Worm (Caenorhabditis elegans) whole organism, L1 larva: ENCODE measurements around the gene grl-10.

Experiments used
- C04F5.9 ChIP-seq: sonication (generic microtip); optimal IDR thresholded peaks from 2 replicates; lab custom pipeline; 2016; ENCODE audit warnings: missing genetic modification characterization, missing compliant biosample characterization
- F16B12.6 ChIP-seq: fragments of 150-350 bp; optimal IDR thresholded peaks from 2 replicates; lab custom pipeline; 2014; ENCODE audit warnings: missing biosample characterization, missing genetic modification characterization
- aha-1 ChIP-seq: fragments of 150-350 bp; optimal IDR thresholded peaks from 2 replicates; lab custom pipeline; 2014; ENCODE audit warnings: missing biosample characterization, missing genetic modification characterization
- blmp-1 ChIP-seq: fragments of 150-350 bp; optimal IDR thresholded peaks from 2 replicates; lab custom pipeline; 2014; ENCODE audit warnings: missing biosample characterization, missing genetic modification characterization
- ceh-63 ChIP-seq: fragments of 200-800 bp; sonication (Bioruptor generic); optimal IDR thresholded peaks from 2 replicates; lab custom pipeline; 2018; ENCODE audit warnings: mild to moderate bottlenecking, missing genetic modification characterization, missing compliant biosample characterization
- ceh-8 ChIP-seq: fragments of 200-800 bp; sonication (Bioruptor generic); optimal IDR thresholded peaks from 2 replicates; lab custom pipeline; 2018; ENCODE audit warnings: mild to moderate bottlenecking, missing genetic modification characterization, moderate library complexity, missing compliant biosample characterization
- ceh-90 ChIP-seq: sonication (generic microtip); optimal IDR thresholded peaks from 2 replicates; lab custom pipeline; 2016; ENCODE audit warnings: missing genetic modification characterization, missing compliant biosample characterization
- dsc-1 ChIP-seq: sonication (generic microtip); optimal IDR thresholded peaks from 2 replicates; lab custom pipeline; 2016; ENCODE audit warnings: mild to moderate bottlenecking, missing genetic modification characterization, missing compliant biosample characterization
- efl-1 ChIP-seq, 4 experiments: fragments of 150-350 bp; optimal IDR thresholded peaks in 3 of 4; peaks in 1 of 4; 1 replicate in 1 of 4; 2 replicates in 3 of 4; lab custom pipeline; 2014; ENCODE audit warnings: missing biosample characterization in 2 of 4, missing genetic modification characterization in 2 of 4, missing genetic modification reagents in 2 of 4
- efl-3 ChIP-seq: fragments of 200-800 bp; sonication (Bioruptor generic); optimal IDR thresholded peaks from 2 replicates; lab custom pipeline; 2018; ENCODE audit warnings: mild to moderate bottlenecking, missing genetic modification characterization, missing compliant biosample characterization
- egl-13 ChIP-seq: sonication (generic microtip); optimal IDR thresholded peaks from 2 replicates; lab custom pipeline; 2016; ENCODE audit warnings: missing genotype, missing genetic modification reagents, missing genetic modification characterization, missing compliant biosample characterization
- egl-27 ChIP-seq, 2 experiments: fragments of 150-350 bp in 1 of 2; sonication (generic microtip); optimal IDR thresholded peaks; 3 replicates each; lab custom pipeline; 2017 to 2018; ENCODE audit warnings: missing biosample characterization in 2 of 2, missing genetic modification characterization in 2 of 2, missing genetic modification reagents in 2 of 2
- elt-3 ChIP-seq, 6 experiments: fragments of 150-350 bp in 1 of 6; sonication (generic microtip); optimal IDR thresholded peaks; 2 replicates each; lab custom pipeline; 2017 to 2018; ENCODE audit warnings: missing biosample characterization in 6 of 6, missing genetic modification characterization in 6 of 6, inconsistent platforms in 1 of 6
- fkh-10 ChIP-seq: sonication (generic microtip); optimal IDR thresholded peaks from 2 replicates; lab custom pipeline; 2017; ENCODE audit warnings: missing biosample characterization, missing genetic modification reagents, missing genetic modification characterization
- fkh-8 ChIP-seq: sonication (generic microtip); optimal IDR thresholded peaks from 2 replicates; lab custom pipeline; 2016; ENCODE audit warnings: mild to moderate bottlenecking, missing genetic modification characterization, missing compliant biosample characterization
- irx-1 ChIP-seq: sonication (generic microtip); optimal IDR thresholded peaks from 2 replicates; lab custom pipeline; 2016; ENCODE audit warnings: missing genetic modification characterization, missing compliant biosample characterization
- isw-1 ChIP-seq: fragments of 200-800 bp; sonication (Bioruptor generic); IDR thresholded peaks from 2 replicates; pipeline ENCODE4 v1.3.6; 2022; ENCODE audit warnings: missing genetic modification characterization, missing compliant biosample characterization
- jun-1 ChIP-seq: fragments of 150-350 bp; optimal IDR thresholded peaks from 2 replicates; lab custom pipeline; 2014; ENCODE audit warnings: missing biosample characterization, missing genetic modification reagents, missing genetic modification characterization
- lin-13 ChIP-seq: fragments of 150-350 bp; optimal IDR thresholded peaks from 2 replicates; lab custom pipeline; 2014; ENCODE audit warnings: missing biosample characterization, missing genetic modification reagents, missing genetic modification characterization
- lin-14 ChIP-seq: fragments of 200-800 bp; sonication (Bioruptor generic); optimal IDR thresholded peaks from 2 replicates; lab custom pipeline; 2018; ENCODE audit warnings: mild to moderate bottlenecking, missing genetic modification characterization, moderate library complexity, missing compliant biosample characterization
- lin-15B ChIP-seq: fragments of 150-350 bp; sonication (generic microtip); optimal IDR thresholded peaks from 3 replicates; lab custom pipeline; 2014; ENCODE audit warnings: missing biosample characterization, missing genetic modification characterization
- lin-35 ChIP-seq, 2 experiments: fragments of 150-350 bp; optimal IDR thresholded peaks; 2 replicates each; lab custom pipeline; 2014; ENCODE audit warnings: missing biosample characterization in 2 of 2, missing genetic modification characterization in 2 of 2, missing genetic modification reagents in 2 of 2
- lin-39 ChIP-seq: fragments of 150-350 bp; optimal IDR thresholded peaks from 2 replicates; lab custom pipeline; 2014; ENCODE audit warnings: missing biosample characterization, missing genetic modification reagents, missing genetic modification characterization
- lsy-2 ChIP-seq, 2 experiments: fragments of 150-350 bp; optimal IDR thresholded peaks; 2 replicates each; lab custom pipeline; 2014; ENCODE audit warnings: missing biosample characterization in 2 of 2, missing genetic modification characterization in 2 of 2
- mef-2 ChIP-seq: fragments of 150-350 bp; optimal IDR thresholded peaks from 2 replicates; lab custom pipeline; 2014; ENCODE audit warnings: missing biosample characterization, missing genetic modification characterization
- mep-1 ChIP-seq: fragments of 150-350 bp; optimal IDR thresholded peaks from 2 replicates; lab custom pipeline; 2014; ENCODE audit warnings: missing biosample characterization, missing genetic modification characterization
- nhr-12 ChIP-seq: sonication (generic microtip); optimal IDR thresholded peaks from 2 replicates; lab custom pipeline; 2017; ENCODE audit warnings: missing biosample characterization, missing genetic modification characterization
- nhr-47 ChIP-seq: sonication (generic microtip); optimal IDR thresholded peaks from 2 replicates; lab custom pipeline; 2016; ENCODE audit warnings: mild to moderate bottlenecking, missing genetic modification characterization, moderate library complexity, missing compliant biosample characterization
- nhr-71 ChIP-seq: sonication (generic microtip); optimal IDR thresholded peaks from 2 replicates; lab custom pipeline; 2016; ENCODE audit warnings: mild to moderate bottlenecking, missing genetic modification characterization, moderate library complexity, missing compliant biosample characterization
- nhr-84 ChIP-seq: sonication (generic microtip); optimal IDR thresholded peaks from 2 replicates; lab custom pipeline; 2017; ENCODE audit warnings: missing biosample characterization, missing genetic modification characterization
- pax-3 ChIP-seq: fragments of 200-800 bp; sonication (Bioruptor generic); optimal IDR thresholded peaks from 2 replicates; lab custom pipeline; 2018; ENCODE audit warnings: mild to moderate bottlenecking, missing genetic modification characterization, moderate library complexity, missing compliant biosample characterization
- pqm-1 ChIP-seq: sonication (generic microtip); optimal IDR thresholded peaks from 3 replicates; lab custom pipeline; 2017; ENCODE audit warnings: missing biosample characterization, missing genetic modification characterization
- rnt-1 ChIP-seq: sonication (generic microtip); optimal IDR thresholded peaks from 2 replicates; lab custom pipeline; 2016; ENCODE audit warnings: mild to moderate bottlenecking, missing genetic modification characterization, moderate library complexity, missing compliant biosample characterization
- snpc-4 ChIP-seq: fragments of 150-350 bp; optimal IDR thresholded peaks from 2 replicates; lab custom pipeline; 2014; ENCODE audit warnings: missing biosample characterization, missing genetic modification characterization
- sox-4 ChIP-seq: sonication (generic microtip); optimal IDR thresholded peaks from 2 replicates; lab custom pipeline; 2016; ENCODE audit warnings: missing genetic modification characterization, missing compliant biosample characterization
- sptf-1 ChIP-seq: fragments of 150-350 bp; optimal IDR thresholded peaks from 2 replicates; lab custom pipeline; 2014; ENCODE audit warnings: missing biosample characterization, missing genetic modification characterization
- sup-37 ChIP-seq: fragments of 200-800 bp; sonication (Bioruptor generic); optimal IDR thresholded peaks from 2 replicates; lab custom pipeline; 2018; ENCODE audit warnings: mild to moderate bottlenecking, missing genetic modification characterization, missing compliant biosample characterization
- tbx-2 ChIP-seq: sonication (generic microtip); optimal IDR thresholded peaks from 2 replicates; lab custom pipeline; 2016; ENCODE audit warnings: missing genetic modification characterization, missing compliant biosample characterization
- tlp-1 ChIP-seq: fragments of 150-350 bp; optimal IDR thresholded peaks from 2 replicates; lab custom pipeline; 2014; ENCODE audit warnings: missing biosample characterization, missing genetic modification characterization
- unc-86 ChIP-seq: sonication (generic microtip); optimal IDR thresholded peaks from 2 replicates; lab custom pipeline; 2016; ENCODE audit warnings: missing genetic modification characterization, missing compliant biosample characterization
- unc-98 ChIP-seq: fragments of 200-800 bp; sonication (Bioruptor generic); IDR thresholded peaks from 2 replicates; pipeline ENCODE4 v1.3.6; 2022; ENCODE audit warnings: missing genetic modification characterization, missing compliant biosample characterization
- vab-15 ChIP-seq: sonication (generic microtip); optimal IDR thresholded peaks from 2 replicates; lab custom pipeline; 2017; ENCODE audit warnings: missing genotype, mild to moderate bottlenecking, missing genetic modification characterization, missing compliant biosample characterization
- ztf-4 ChIP-seq: fragments of 150-350 bp; optimal IDR thresholded peaks from 2 replicates; lab custom pipeline; 2014; ENCODE audit warnings: missing biosample characterization, missing genetic modification characterization

Gene grl-10

DNA sequence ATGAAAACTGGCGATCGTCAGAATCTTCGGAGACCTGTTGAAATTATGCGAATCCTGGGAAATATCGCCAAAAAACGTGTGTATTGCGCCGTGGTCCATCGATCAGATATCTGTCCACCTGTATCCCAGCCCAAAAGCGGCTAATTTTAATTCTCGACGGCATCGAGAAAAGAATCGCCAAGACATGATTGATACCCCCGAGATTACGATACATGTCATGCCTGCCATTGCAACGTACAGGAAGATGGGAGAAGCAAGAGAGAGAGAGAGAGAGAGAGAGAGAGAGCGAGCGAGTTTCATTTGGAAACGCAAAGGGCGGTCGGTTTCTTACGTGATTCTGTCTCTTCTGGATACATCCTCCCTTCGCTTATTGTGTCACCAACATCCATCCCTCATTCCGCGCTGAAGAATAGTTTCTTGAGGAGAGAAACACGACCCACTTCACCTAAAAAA, at the start of gene grl-10:
Gene grl-10, plus strand, starts transcription at position 403 of the 453 bp plus-strand sequence.
- TF ChIP-seq sox-4 (tag; lab: Kevin White, UChicago) (no peak), nhr-84 (tag; lab: Kevin White, UChicago) (no peak), elt-3 (tag; optimal IDR thresholded peaks at IDR 0.05; lab: Kevin White, UChicago) (peak in 1 of 6 experiments; percentile 39), blmp-1 (tag; lab: Kevin White, UChicago) (peak; percentile 50), F16B12.6 (tag; lab: Kevin White, UChicago) (no peak), jun-1 (tag; lab: Kevin White, UChicago) (no peak)

DNA sequence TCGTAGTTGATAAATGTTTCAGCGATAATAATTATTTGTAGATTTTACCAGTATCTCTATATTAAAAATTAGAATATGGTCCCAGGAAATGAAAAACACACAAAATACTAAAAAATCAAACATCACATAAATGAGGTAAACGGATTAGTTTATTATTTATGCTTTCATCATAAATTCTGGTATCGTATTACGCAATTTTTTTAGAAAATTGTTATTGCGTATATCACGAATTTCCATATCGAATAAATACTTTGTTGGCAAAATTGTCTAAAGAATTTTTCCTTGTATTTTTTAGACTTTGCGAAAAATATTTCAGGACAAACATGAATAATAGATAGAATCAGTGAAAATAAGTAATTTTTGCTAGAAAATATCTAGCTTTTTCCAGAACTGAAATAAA, 48.1 kb upstream of the grl-10 start:
- TF ChIP-seq irx-1 (tag; lab: Kevin White, UChicago) (no peak), pax-3 (tag; lab: Kevin White, UChicago) (no peak), nhr-47 (tag; lab: Kevin White, UChicago) (no peak), mef-2 (tag; lab: Kevin White, UChicago) (no peak), mep-1 (tag; lab: Kevin White, UChicago) (no peak), unc-98 (no peak), snpc-4 (tag; lab: Kevin White, UChicago) (no peak), vab-15 (no peak), aha-1 (tag; lab: Kevin White, UChicago) (no peak), pqm-1 (no peak), nhr-84 (tag; lab: Kevin White, UChicago) (no peak), lin-35 (GFP tag; optimal IDR thresholded peaks at IDR 0.05; lab: Kevin White, UChicago) (no peak), efl-1 (optimal IDR thresholded peaks at IDR 0.05; lab: Kevin White, UChicago) (no peak), efl-1 (GFP tag; optimal IDR thresholded peaks at IDR 0.05 in 1 of 2; lab: Kevin White, UChicago) (no peak), ceh-8 (no peak), ceh-90 (tag; lab: Kevin White, UChicago) (no peak), efl-3 (GFP tag; lab: Kevin White, UChicago) (no peak), egl-13 (tag; lab: Kevin White, UChicago) (no peak)

DNA sequence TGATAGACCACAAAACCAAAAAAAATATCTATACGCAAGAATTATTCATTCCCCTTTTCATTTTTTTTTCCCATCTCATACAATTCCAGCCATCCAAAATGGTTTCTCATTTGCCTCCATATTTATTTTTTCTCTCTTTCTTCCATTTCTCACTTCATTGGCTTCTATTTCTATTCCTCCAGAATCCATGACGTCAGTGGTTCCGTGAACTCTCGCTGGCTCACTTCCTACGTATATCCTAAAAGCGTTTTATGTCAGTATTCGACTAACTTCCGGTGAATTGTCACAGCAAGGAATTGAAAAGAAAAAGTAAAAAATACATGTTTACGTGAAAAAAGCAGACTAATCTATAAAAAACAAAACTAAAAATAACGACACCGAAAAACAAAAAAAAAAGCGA, 47.4 kb upstream of the grl-10 start:
- TF ChIP-seq isw-1 (GFP tag; lab: Robert Waterston, UW) (no peak), F16B12.6 (tag; lab: Kevin White, UChicago) (no peak), pax-3 (tag; lab: Kevin White, UChicago) (no peak), dsc-1 (tag; lab: Kevin White, UChicago) (peak; percentile 15), tlp-1 (no peak), C04F5.9 (tag; lab: Kevin White, UChicago) (no peak), ceh-63 (no peak), sup-37 (GFP tag; lab: Kevin White, UChicago) (no peak), nhr-12 (tag; lab: Kevin White, UChicago) (no peak), nhr-84 (tag; lab: Kevin White, UChicago) (no peak), fkh-8 (tag; lab: Kevin White, UChicago) (peak; percentile 71), lsy-2 (tag; optimal IDR thresholded peaks at IDR 0.05; lab: Kevin White, UChicago) (no peak), tbx-2 (peak; percentile 13), lin-14 (GFP tag; lab: Kevin White, UChicago) (peak; percentile 75), egl-13 (tag; lab: Kevin White, UChicago) (peak; percentile 37), lin-39 (no peak), egl-27 (tag; optimal IDR thresholded peaks at IDR 0.05; lab: Kevin White, UChicago) (no peak), unc-86 (tag; lab: Kevin White, UChicago) (peak; percentile 55), nhr-71 (tag; lab: Kevin White, UChicago) (peak; percentile 64), lin-15B (tag; lab: Kevin White, UChicago) (no peak), ceh-8 (no peak), lin-13 (no peak), sptf-1 (tag; lab: Kevin White, UChicago) (no peak), fkh-10 (no peak), ztf-4 (tag; lab: Kevin White, UChicago) (no peak), nhr-47 (tag; lab: Kevin White, UChicago) (peak; percentile 30), rnt-1 (tag; lab: Kevin White, UChicago) (no peak), blmp-1 (tag; lab: Kevin White, UChicago) (no peak)
